Fruit fly (Drosophila melanogaster) S2 (cell line): ENCODE measurements around the gene Kots.

Source experiments
- CG8478 ChIP-seq: fragments of >200 bp; optimal IDR thresholded peaks from 2 replicates; lab custom pipeline; 2018
- CTCF ChIP-seq, 2 experiments: fragments of >200 bp; optimal IDR thresholded peaks; 2 replicates each; lab custom pipeline; 2018

DNA sequence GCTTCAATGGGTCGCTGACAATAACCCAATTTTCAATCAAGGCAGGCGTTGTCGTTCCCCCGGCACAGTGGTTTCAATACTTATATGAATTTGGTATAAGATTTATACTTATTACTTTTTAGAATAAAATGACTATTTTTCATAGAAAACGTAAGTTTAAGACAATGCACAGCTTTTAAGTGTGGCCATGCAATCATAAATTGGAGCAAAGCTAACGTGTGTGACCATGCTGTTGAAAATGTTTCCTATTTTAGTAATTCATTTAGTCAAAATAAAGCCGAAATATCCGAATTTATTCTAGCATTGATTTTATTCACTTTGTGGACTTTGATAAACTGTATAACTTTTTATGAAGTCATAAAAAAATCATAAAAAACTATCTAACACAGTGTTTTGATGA lies 22.7 kb upstream of the Kots start:
- TF ChIP-seq CTCF (optimal IDR thresholded peaks at IDR 0.05; lab: Kevin White, UChicago) (no peak), CG8478 (lab: Kevin White, UChicago) (no peak)
